Worm (Caenorhabditis elegans) whole organism, mixed stage, embryonic: Measurements from ENCODE around the gene F32B6.4.

Experiments used
- drap-1 ChIP-seq: fragments of 200-800 bp; sonication (Bioruptor generic); optimal IDR thresholded peaks from 3 replicates; lab custom pipeline; 2018; ENCODE audit warnings: mild to moderate bottlenecking, missing genetic modification characterization, missing compliant biosample characterization
- lsy-2 ChIP-seq: fragments of 150-350 bp; optimal IDR thresholded peaks from 2 replicates; lab custom pipeline; 2014; ENCODE audit warnings: missing biosample characterization, missing genetic modification characterization
- mep-1 ChIP-seq: fragments of 150-350 bp; optimal IDR thresholded peaks from 2 replicates; lab custom pipeline; 2017; ENCODE audit warnings: missing biosample characterization, missing genetic modification reagents, missing genetic modification characterization, inconsistent platforms
- nhr-12 ChIP-seq: fragments of 150-350 bp; optimal IDR thresholded peaks from 2 replicates; lab custom pipeline; 2014; ENCODE audit warnings: missing biosample characterization, missing genetic modification characterization
- nhr-237 ChIP-seq: fragments of 150-350 bp; optimal IDR thresholded peaks from 2 replicates; lab custom pipeline; 2014; ENCODE audit warnings: missing biosample characterization, missing genetic modification characterization
- snpc-4 ChIP-seq: fragments of 150-350 bp; optimal IDR thresholded peaks from 2 replicates; lab custom pipeline; 2014; ENCODE audit warnings: missing biosample characterization, missing genetic modification characterization
- unc-62 ChIP-seq: fragments of 150-350 bp; optimal IDR thresholded peaks from 2 replicates; lab custom pipeline; 2014; ENCODE audit warnings: missing biosample characterization, missing genetic modification reagents, missing genetic modification characterization

- TF ChIP-seq mep-1 (no peak), unc-62 (no peak), nhr-12 (tag; lab: Kevin White, UChicago) (no peak), lsy-2 (no peak), snpc-4 (no peak), nhr-237 (tag; lab: Kevin White, UChicago) (no peak), drap-1 (GFP tag; lab: Kevin White, UChicago) (no peak)
Observed at ce11 chrIV:9872210-9872609, 19.6 kb downstream of the F32B6.4 start.
